Fruit fly (Drosophila melanogaster) whole organism, wandering third instar larva: ENCODE measurements around the gene CG10859.
A peak's percentile ranks its signal among the peaks of the same experiment; 100 is the strongest.

Experiments
- Abd-B ChIP-seq: fragments of >200 bp; optimal IDR thresholded peaks from 2 replicates; lab custom pipeline; 2017; ENCODE audit warnings: missing biosample characterization, missing genetic modification characterization
- CG32264 ChIP-seq: fragments of 200-800 bp; sonication (Bioruptor generic); optimal IDR thresholded peaks from 2 replicates; lab custom pipeline; 2016; ENCODE audit warnings: missing biosample characterization, missing genetic modification characterization
- CG9705 ChIP-seq: fragments of 200-800 bp; sonication (Bioruptor generic); optimal IDR thresholded peaks from 2 replicates; lab custom pipeline; 2018; ENCODE audit warnings: missing biosample characterization, mild to moderate bottlenecking, missing genetic modification characterization
- CrebA ChIP-seq: fragments of 200-800 bp; sonication (Bioruptor generic); optimal IDR thresholded peaks from 2 replicates; lab custom pipeline; 2016; ENCODE audit warnings: missing biosample characterization, mild to moderate bottlenecking, missing genetic modification characterization, borderline replicate concordance
- Dfd ChIP-seq: fragments of >200 bp; optimal IDR thresholded peaks from 2 replicates; lab custom pipeline; 2017; ENCODE audit warnings: missing biosample characterization, missing genetic modification characterization
- Dif ChIP-seq: fragments of 200-275, 200-300 bp; sonication (Bioruptor generic); optimal IDR thresholded peaks from 2 replicates; lab custom pipeline; 2018; ENCODE audit warnings: missing biosample characterization, missing genetic modification characterization; ENCODE audit not compliant: partially characterized antibody
- GATAd ChIP-seq: sonication (Bioruptor generic); optimal IDR thresholded peaks from 2 replicates; lab custom pipeline; 2016; ENCODE audit warnings: missing biosample characterization, missing genetic modification characterization
- HLH106 ChIP-seq: fragments of 200-800 bp; optimal IDR thresholded peaks from 3 replicates; lab custom pipeline; 2019; ENCODE audit warnings: missing biosample characterization, mild to moderate bottlenecking, missing genetic modification characterization, moderate library complexity
- Hnf4 ChIP-seq: fragments of 200-800 bp; sonication (Bioruptor generic); optimal IDR thresholded peaks from 2 replicates; lab custom pipeline; 2016; ENCODE audit warnings: missing biosample characterization, mild to moderate bottlenecking, missing genetic modification characterization
- Hr78 ChIP-seq: fragments of >200 bp; optimal IDR thresholded peaks from 2 replicates; lab custom pipeline; 2017; ENCODE audit warnings: missing biosample characterization, missing genetic modification characterization
- Hr83 ChIP-seq: fragments of 200-300 bp; sonication (Bioruptor generic); optimal IDR thresholded peaks from 2 replicates; lab custom pipeline; 2016; ENCODE audit warnings: missing biosample characterization, mild to moderate bottlenecking, missing genetic modification characterization, moderate library complexity; ENCODE audit not compliant: poor library complexity, severe bottlenecking
- Jra ChIP-seq: sonication (Bioruptor generic); optimal IDR thresholded peaks from 2 replicates; lab custom pipeline; 2016; ENCODE audit warnings: missing biosample characterization, missing genetic modification characterization
- Mio ChIP-seq: sonication (Bioruptor generic); optimal IDR thresholded peaks from 2 replicates; lab custom pipeline; 2016; ENCODE audit warnings: missing biosample characterization, missing genetic modification characterization
- Myc ChIP-seq: fragments of >200 bp; optimal IDR thresholded peaks from 2 replicates; lab custom pipeline; 2017
- N ChIP-seq: fragments of >200 bp; optimal IDR thresholded peaks from 2 replicates; lab custom pipeline; 2018; ENCODE audit warnings: missing biosample characterization, missing external identifiers, missing genetic modification characterization
- OdsH ChIP-seq: fragments of 200-800 bp; sonication (Bioruptor generic); optimal IDR thresholded peaks from 2 replicates; lab custom pipeline; 2016; ENCODE audit warnings: missing biosample characterization, mild to moderate bottlenecking, missing genetic modification characterization
- Rel ChIP-seq, 2 experiments: fragments of 200-800 bp; sonication (Bioruptor generic) in 1 of 2; optimal IDR thresholded peaks; 2 replicates in 1 of 2; 3 replicates in 1 of 2; lab custom pipeline; 2016 to 2019; ENCODE audit warnings: mild to moderate bottlenecking in 2 of 2, missing biosample characterization in 2 of 2, missing genetic modification characterization in 2 of 2, moderate library complexity in 1 of 2
- Sp1 ChIP-seq: fragments of 200-800 bp; sonication (Bioruptor generic); optimal IDR thresholded peaks from 3 replicates; lab custom pipeline; 2019; ENCODE audit warnings: missing biosample characterization, mild to moderate bottlenecking, missing genetic modification characterization, moderate library complexity
- Vsx2 ChIP-seq: fragments of 200-300, 225-300 bp; sonication (Bioruptor generic); optimal IDR thresholded peaks from 2 replicates; lab custom pipeline; 2018; ENCODE audit warnings: missing biosample characterization, missing genetic modification characterization; ENCODE audit not compliant: partially characterized antibody
- br ChIP-seq: fragments of 200-800 bp; sonication (Bioruptor generic); optimal IDR thresholded peaks from 2 replicates; lab custom pipeline; 2016; ENCODE audit warnings: missing biosample characterization, missing genetic modification characterization
- brk ChIP-seq: fragments of 200-800 bp; sonication (Bioruptor generic); optimal IDR thresholded peaks from 2 replicates; lab custom pipeline; 2016; ENCODE audit warnings: missing biosample characterization, mild to moderate bottlenecking, missing genetic modification characterization
- dl ChIP-seq, 2 experiments: fragments of 175-275, 200-275 bp in 1 of 2; fragments of 200-275 bp in 1 of 2; sonication (Bioruptor generic); optimal IDR thresholded peaks; lab custom pipeline; 2018; ENCODE audit warnings: mild to moderate bottlenecking in 2 of 2, missing biosample characterization in 2 of 2, missing genetic modification characterization in 2 of 2, moderate library complexity in 2 of 2; ENCODE audit not compliant: partially characterized antibody in 2 of 2, insufficient read depth in 1 of 2
- dmrt93B ChIP-seq: fragments of 200-800 bp; sonication (Bioruptor generic); optimal IDR thresholded peaks from 2 replicates; lab custom pipeline; 2018; ENCODE audit warnings: missing biosample characterization, mild to moderate bottlenecking, missing genetic modification characterization
- dsf ChIP-seq: sonication (Bioruptor generic); optimal IDR thresholded peaks from 2 replicates; lab custom pipeline; 2016; ENCODE audit warnings: missing biosample characterization, missing genetic modification characterization, borderline replicate concordance
- ey ChIP-seq: fragments of 200-800 bp; sonication (Bioruptor generic); optimal IDR thresholded peaks from 2 replicates; lab custom pipeline; 2016; ENCODE audit warnings: missing biosample characterization, missing genetic modification characterization
- foxo ChIP-seq, 2 experiments: fragments of 200-800 bp; sonication (Bioruptor generic); optimal IDR thresholded peaks; 2 replicates in 1 of 2; 3 replicates in 1 of 2; lab custom pipeline; 2016 to 2017; ENCODE audit warnings: missing biosample characterization in 2 of 2, missing genetic modification characterization in 2 of 2
- fru ChIP-seq: fragments of 200-800 bp; sonication (Bioruptor generic); optimal IDR thresholded peaks from 3 replicates; lab custom pipeline; 2016; ENCODE audit warnings: missing biosample characterization, mild to moderate bottlenecking, missing genetic modification characterization
- h ChIP-seq: fragments of 200-800 bp; sonication (Bioruptor generic); optimal IDR thresholded peaks from 3 replicates; lab custom pipeline; 2016; ENCODE audit warnings: missing biosample characterization, mild to moderate bottlenecking, missing genetic modification characterization
- jim ChIP-seq: fragments of 175-275, 200-325 bp; sonication (Bioruptor generic); optimal IDR thresholded peaks from 2 replicates; lab custom pipeline; 2016; ENCODE audit warnings: missing biosample characterization, mild to moderate bottlenecking, missing genetic modification characterization
- lola ChIP-seq: fragments of >200 bp; optimal IDR thresholded peaks from 2 replicates; lab custom pipeline; 2017; ENCODE audit warnings: missing biosample characterization, missing genetic modification characterization
- pan ChIP-seq: fragments of >200 bp; optimal IDR thresholded peaks from 2 replicates; lab custom pipeline; 2017
- psq ChIP-seq: fragments of 200-800 bp; sonication (Bioruptor generic); optimal IDR thresholded peaks from 3 replicates; lab custom pipeline; 2017; ENCODE audit warnings: missing biosample characterization, mild to moderate bottlenecking, missing genetic modification characterization, moderate library complexity
- rgr ChIP-seq: fragments of 200-800 bp; sonication (Bioruptor generic); optimal IDR thresholded peaks from 3 replicates; lab custom pipeline; 2016; ENCODE audit warnings: missing biosample characterization, mild to moderate bottlenecking, missing genetic modification characterization
- sage ChIP-seq: fragments of 200-800 bp; sonication (Bioruptor generic); optimal IDR thresholded peaks from 2 replicates; lab custom pipeline; 2016; ENCODE audit warnings: missing biosample characterization, mild to moderate bottlenecking, missing genetic modification characterization
- sv ChIP-seq: fragments of 200-800 bp; sonication (Bioruptor generic); optimal IDR thresholded peaks from 3 replicates; lab custom pipeline; 2016; ENCODE audit warnings: missing biosample characterization, missing genetic modification characterization
- tai ChIP-seq: sonication (Bioruptor generic); optimal IDR thresholded peaks from 2 replicates; lab custom pipeline; 2016; ENCODE audit warnings: missing biosample characterization, missing genetic modification characterization
- usp ChIP-seq: fragments of >200 bp; optimal IDR thresholded peaks from 2 replicates; lab custom pipeline; 2017; ENCODE audit warnings: missing biosample characterization, missing genetic modification characterization
- woc ChIP-seq: sonication (Bioruptor generic); optimal IDR thresholded peaks from 2 replicates; lab custom pipeline; 2016; ENCODE audit warnings: missing biosample characterization, mild to moderate bottlenecking, missing genetic modification characterization

CG10859 gene

dm6 chr2L:13378488-13378964 is 19.9 kb downstream of the CG10859 start, which contains the start of the genes CG9302 and beta'COP:
TSS of gene CG9302 (minus strand) at chr2L:13378538.
TSS of gene beta'COP (plus strand) at chr2L:13378902.
- TF ChIP-seq N (no peak), CG32264 (GFP tag; lab: Kevin White, UChicago) (no peak), woc (GFP tag; lab: Kevin White, UChicago) (peak; percentile 83), tai (GFP tag; lab: Kevin White, UChicago) (no peak), OdsH (GFP tag; lab: Kevin White, UChicago) (peak; percentile 63), Dif (GFP tag; lab: Kevin White, UChicago) (no peak), Jra (GFP tag; lab: Kevin White, UChicago) (no peak), Dfd (GFP tag; lab: Kevin White, UChicago) (no peak), GATAd (GFP tag; lab: Kevin White, UChicago) (peak; percentile 12), Hr78 (no peak), dmrt93B (GFP tag; lab: Kevin White, UChicago) (no peak), Vsx2 (GFP tag; lab: Kevin White, UChicago) (no peak), usp (GFP tag; lab: Kevin White, UChicago) (no peak), Sp1 (peak; percentile 77), Hnf4 (no peak), pan (no peak), psq (GFP tag; lab: Kevin White, UChicago) (peak; percentile 61), CrebA (no peak), jim (GFP tag; lab: Kevin White, UChicago) (no peak), Myc (peak; percentile 97), Abd-B (GFP tag; lab: Kevin White, UChicago) (no peak), rgr (GFP tag; lab: Kevin White, UChicago) (no peak), h (GFP tag; lab: Kevin White, UChicago) (no peak), lola (GFP tag; lab: Kevin White, UChicago) (no peak), dsf (GFP tag; lab: Kevin White, UChicago) (no peak), ey (GFP tag; lab: Kevin White, UChicago) (peak; percentile 35), sv (GFP tag; lab: Kevin White, UChicago) (peak; percentile 53), brk (no peak), dl (GFP tag; optimal IDR thresholded peaks at IDR 0.05; lab: Kevin White, UChicago; ENCODE audit: insufficient read depth in 1 of 2, partially characterized antibody in 2 of 2) (no peak), CG9705 (peak; percentile 66), HLH106 (tag; lab: Kevin White, UChicago) (peak; percentile 86), fru (no peak), br (GFP tag; lab: Kevin White, UChicago) (no peak), Mio (GFP tag; lab: Kevin White, UChicago) (no peak), Hr83 (GFP tag; lab: Kevin White, UChicago) (no peak), Rel (GFP tag; optimal IDR thresholded peaks at IDR 0.05; lab: Kevin White, UChicago) (no peak), Rel (tag; optimal IDR thresholded peaks at IDR 0.05; lab: Kevin White, UChicago) (peak; percentile 25), sage (GFP tag; lab: Kevin White, UChicago) (no peak), foxo (GFP tag; optimal IDR thresholded peaks at IDR 0.05; lab: Kevin White, UChicago) (peak in 1 of 2 experiments; percentile 80)

dm6 chr2L:13376086-13376485 is 22.4 kb downstream of the CG10859 start:
- no peak for TF ChIP-seq Hr83 (GFP tag; lab: Kevin White, UChicago)
- TF ChIP-seq Sp1 = no peak
- TF ChIP-seq N = no peak
- TF ChIP-seq fru = no peak
- no peak for TF ChIP-seq GATAd (GFP tag; lab: Kevin White, UChicago)
- no peak for TF ChIP-seq CG9705
- TF ChIP-seq foxo (GFP tag; optimal IDR thresholded peaks at IDR 0.05; lab: Kevin White, UChicago) = no peak
- no peak for TF ChIP-seq woc (GFP tag; lab: Kevin White, UChicago)
- no peak for TF ChIP-seq Vsx2 (GFP tag; lab: Kevin White, UChicago)
- TF ChIP-seq Myc = no peak
- TF ChIP-seq sage (GFP tag; lab: Kevin White, UChicago) = no peak
- TF ChIP-seq Hr78 = no peak
- no peak for TF ChIP-seq Abd-B (GFP tag; lab: Kevin White, UChicago)
- TF ChIP-seq Dfd (GFP tag; lab: Kevin White, UChicago) = no peak
- no peak for TF ChIP-seq jim (GFP tag; lab: Kevin White, UChicago)
- no peak for TF ChIP-seq tai (GFP tag; lab: Kevin White, UChicago)
- no peak for TF ChIP-seq brk
- TF ChIP-seq rgr (GFP tag; lab: Kevin White, UChicago) = no peak
